Worm (Caenorhabditis elegans): ENCODE measurements around the gene aat-4.

DNA sequence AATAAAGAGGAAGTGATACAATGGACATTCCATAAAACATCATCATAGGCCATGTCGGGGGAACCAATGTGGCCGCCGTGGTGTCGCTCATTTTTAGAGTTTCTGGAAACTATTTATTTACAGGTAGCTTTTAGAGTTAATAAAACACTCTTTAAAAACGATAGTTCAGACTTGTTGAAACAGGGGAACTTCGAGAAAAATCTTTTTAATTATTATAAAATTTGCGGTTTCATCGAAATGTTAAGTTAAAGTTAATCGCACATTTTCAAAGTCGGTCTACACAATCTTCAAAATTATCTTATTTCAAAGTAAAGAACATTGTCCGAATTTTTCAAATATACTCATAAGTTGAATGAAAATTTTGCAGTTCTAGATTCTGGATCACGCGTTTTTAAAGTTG is 8.8 kb upstream of the aat-4 start, which contains the start of gene ops-1:
- TF ChIP-seq snpc-4 (tag; optimal IDR thresholded peaks at IDR 0.05) (no peak), T20F7.1 (GFP tag; optimal IDR thresholded peaks at IDR 0.05) (no peak), ceh-20 (GFP tag; IDR thresholded peaks at IDR 0.05) (no peak), cey-2 (tag; optimal IDR thresholded peaks at IDR 0.05; ENCODE audit: borderline replicate concordance, insufficient read depth) (no peak), fos-1 (tag; optimal IDR thresholded peaks at IDR 0.05) (no peak), skn-1 (tag; optimal IDR thresholded peaks at IDR 0.05) (no peak), ces-1 (GFP tag; optimal IDR thresholded peaks at IDR 0.05) (no peak), dmd-9 (GFP tag; IDR thresholded peaks at IDR 0.05) (no peak), lin-13 (GFP tag; optimal IDR thresholded peaks at IDR 0.05) (no peak), Y75B8A.6 (GFP tag; IDR thresholded peaks at IDR 0.05) (no peak), nhr-77 (tag; optimal IDR thresholded peaks at IDR 0.05) (no peak), nhr-28 (tag; optimal IDR thresholded peaks at IDR 0.05) (no peak), pqm-1 (tag; optimal IDR thresholded peaks at IDR 0.05) (no peak)

All from whole organism, L4 larva.